Worm (Caenorhabditis elegans) whole organism, L1 larva: ENCODE measurements around the gene T01C8.2.

Experiments
- elt-2 ChIP-seq: sonication (generic microtip); optimal IDR thresholded peaks from 2 replicates; lab custom pipeline; 2016; ENCODE audit warnings: missing genetic modification characterization, mild to moderate bottlenecking, inconsistent platforms, missing compliant biosample characterization, missing genetic modification reagents
- fkh-10 ChIP-seq: sonication (generic microtip); optimal IDR thresholded peaks from 2 replicates; lab custom pipeline; 2017; ENCODE audit warnings: missing biosample characterization, missing genetic modification reagents, missing genetic modification characterization
- fkh-4 ChIP-seq: sonication (generic microtip); optimal IDR thresholded peaks from 2 replicates; lab custom pipeline; 2016; ENCODE audit warnings: missing compliant biosample characterization, missing genetic modification characterization, borderline replicate concordance
- lin-39 ChIP-seq: fragments of 150-350 bp; optimal IDR thresholded peaks from 2 replicates; lab custom pipeline; 2014; ENCODE audit warnings: missing biosample characterization, missing genetic modification reagents, missing genetic modification characterization
- nhr-77 ChIP-seq: fragments of 150-350 bp; optimal IDR thresholded peaks from 2 replicates; lab custom pipeline; 2014; ENCODE audit warnings: missing biosample characterization, missing genetic modification characterization
- nhr-85 ChIP-seq: sonication (generic microtip); peaks from one replicate; lab custom pipeline; 2016; ENCODE audit warnings: missing genetic modification characterization, inconsistent platforms, missing compliant biosample characterization
- pqm-1 ChIP-seq: sonication (generic microtip); optimal IDR thresholded peaks from 3 replicates; lab custom pipeline; 2017; ENCODE audit warnings: missing biosample characterization, missing genetic modification characterization
- sox-4 ChIP-seq: sonication (generic microtip); optimal IDR thresholded peaks from 2 replicates; lab custom pipeline; 2016; ENCODE audit warnings: missing genetic modification characterization, missing compliant biosample characterization
- unc-130 ChIP-seq: fragments of 150-350 bp; optimal IDR thresholded peaks from 2 replicates; lab custom pipeline; 2017; ENCODE audit warnings: missing biosample characterization, missing genetic modification characterization, inconsistent platforms
- unc-62 ChIP-seq: fragments of 150-350 bp; optimal IDR thresholded peaks from 2 replicates; lab custom pipeline; 2014; ENCODE audit warnings: missing biosample characterization, missing genetic modification reagents, missing genetic modification characterization
- vab-15 ChIP-seq: sonication (generic microtip); optimal IDR thresholded peaks from 2 replicates; lab custom pipeline; 2017; ENCODE audit warnings: missing genotype, mild to moderate bottlenecking, missing genetic modification characterization, missing compliant biosample characterization

- TF ChIP-seq nhr-77 (tag; lab: Kevin White, UChicago) (no peak), elt-2 (tag; lab: Kevin White, UChicago) (no peak), fkh-4 (no peak), unc-62 (GFP tag; lab: Kevin White, UChicago) (no peak), lin-39 (tag; lab: Kevin White, UChicago) (no peak), sox-4 (no peak), nhr-85 (no peak), fkh-10 (no peak), vab-15 (no peak), pqm-1 (tag; lab: Kevin White, UChicago) (no peak), unc-130 (tag; lab: Kevin White, UChicago) (no peak)
Observed at ce11 chrX:16807015-16807414, 20.8 kb downstream of the T01C8.2 start, which contains the start of gene mec-4.
